Fruit fly (Drosophila melanogaster) whole organism, embryonic: ENCODE results near the gene CG31183.
A peak's percentile ranks its signal among the peaks of the same experiment; 100 is the strongest.

ENCODE experiments used
- Atf3 ChIP-seq: fragments of 200-800 bp; sonication (Bioruptor generic); optimal IDR thresholded peaks from 3 replicates; lab custom pipeline; 2016; ENCODE audit warnings: missing biosample characterization, missing genetic modification characterization
- Atf6 ChIP-seq: fragments of 200-800 bp; sonication (Bioruptor generic); IDR thresholded peaks from 2 replicates; pipeline ENCODE4 v1.3.6; 2022; ENCODE audit warnings: missing biosample characterization, missing genetic modification characterization
- B-H2 ChIP-seq: fragments of 200-800 bp; sonication (Bioruptor generic); optimal IDR thresholded peaks from 2 replicates; lab custom pipeline; 2018; ENCODE audit warnings: missing biosample characterization, mild to moderate bottlenecking, missing genetic modification characterization
- Bgb ChIP-seq: fragments of 200-800 bp; sonication (Bioruptor generic); IDR thresholded peaks from 2 replicates; pipeline ENCODE4 v1.3.6; 2022; ENCODE audit warnings: missing biosample characterization, missing genetic modification characterization; ENCODE audit not compliant: partially characterized antibody
- C15 ChIP-seq: fragments of 200-800 bp; sonication (Bioruptor generic); IDR thresholded peaks from 3 replicates; pipeline ENCODE4 v1.3.6; 2022; ENCODE audit warnings: missing biosample characterization, missing genetic modification characterization
- CG10543 ChIP-seq: fragments of 200-800 bp; sonication (Bioruptor generic); optimal IDR thresholded peaks from 3 replicates; lab custom pipeline; 2017; ENCODE audit warnings: missing biosample characterization, mild to moderate bottlenecking, missing genetic modification characterization, moderate library complexity
- CG10979 ChIP-seq: fragments of 200-800 bp; sonication (Bioruptor generic); optimal IDR thresholded peaks from 2 replicates; lab custom pipeline; 2018; ENCODE audit warnings: missing biosample characterization, mild to moderate bottlenecking, missing genetic modification characterization, moderate library complexity
- CG1233 ChIP-seq: fragments of 200-800 bp; sonication (Bioruptor generic); optimal IDR thresholded peaks from 4 replicates; lab custom pipeline; 2018; ENCODE audit warnings: missing biosample characterization, mild to moderate bottlenecking, missing genetic modification characterization
- CG14860 ChIP-seq: fragments of 200-800 bp; sonication (Bioruptor generic); IDR thresholded peaks from 3 replicates; pipeline ENCODE4 v1.3.6; 2022; ENCODE audit warnings: missing biosample characterization, missing genetic modification characterization; ENCODE audit not compliant: partially characterized antibody
- CG15269 ChIP-seq: fragments of 200-800 bp; sonication (Bioruptor generic); optimal IDR thresholded peaks from 2 replicates; lab custom pipeline; 2018; ENCODE audit warnings: missing biosample characterization, mild to moderate bottlenecking, missing genetic modification characterization, moderate library complexity
- CG1529 ChIP-seq: fragments of 200-800 bp; sonication (Bioruptor generic); optimal IDR thresholded peaks from 3 replicates; lab custom pipeline; 2018; ENCODE audit warnings: missing biosample characterization, missing genetic modification characterization
- CG15601 ChIP-seq: fragments of 200-800 bp; sonication (Bioruptor generic); optimal IDR thresholded peaks from 3 replicates; lab custom pipeline; 2019; ENCODE audit warnings: missing biosample characterization, mild to moderate bottlenecking, missing genetic modification characterization, moderate library complexity
- CG16779 ChIP-seq: fragments of 200-800 bp; sonication (Bioruptor generic); IDR thresholded peaks from 2 replicates; pipeline ENCODE4 v1.3.6; 2022; ENCODE audit warnings: missing biosample characterization, missing genetic modification characterization
- CG18262 ChIP-seq: fragments of 200-800 bp; optimal IDR thresholded peaks from 3 replicates; lab custom pipeline; 2019; ENCODE audit warnings: missing biosample characterization, mild to moderate bottlenecking, missing genetic modification characterization, moderate library complexity
- CG18619 ChIP-seq: fragments of 200-800 bp; sonication (Bioruptor generic); optimal IDR thresholded peaks from 3 replicates; lab custom pipeline; 2017; ENCODE audit warnings: missing biosample characterization, mild to moderate bottlenecking, missing genetic modification characterization
- CG2202 ChIP-seq: fragments of 200-800 bp; sonication (Bioruptor generic); optimal IDR thresholded peaks from 2 replicates; lab custom pipeline; 2018; ENCODE audit warnings: missing biosample characterization, mild to moderate bottlenecking, missing genetic modification characterization
- CG31388 ChIP-seq: fragments of 200-800 bp; sonication (Bioruptor generic); optimal IDR thresholded peaks from 2 replicates; lab custom pipeline; 2016; ENCODE audit warnings: missing biosample characterization, missing genetic modification characterization
- CG4854 ChIP-seq: fragments of 200-800 bp; sonication (Bioruptor generic); optimal IDR thresholded peaks from 2 replicates; lab custom pipeline; 2016; ENCODE audit warnings: missing biosample characterization, missing genetic modification characterization, inconsistent platforms
- CG7963 ChIP-seq: fragments of 200-800 bp; sonication (Bioruptor generic); IDR thresholded peaks from 3 replicates; pipeline ENCODE4 v1.3.6; 2022; ENCODE audit warnings: missing biosample characterization, missing genetic modification characterization; ENCODE audit not compliant: partially characterized antibody
- CG8359 ChIP-seq: fragments of 200-800 bp; sonication (Bioruptor generic); optimal IDR thresholded peaks from 2 replicates; lab custom pipeline; 2017; ENCODE audit warnings: missing biosample characterization, mild to moderate bottlenecking, missing genetic modification characterization, borderline replicate concordance
- D ChIP-seq, 2 experiments: fragments of 200-800 bp in 1 of 2; fragments of >200 bp in 1 of 2; sonication (Bioruptor generic) in 1 of 2; optimal IDR thresholded peaks; 2 replicates in 1 of 2; 3 replicates in 1 of 2; lab custom pipeline; 2017; ENCODE audit warnings: mild to moderate bottlenecking in 1 of 2, missing biosample characterization in 1 of 2, missing genetic modification characterization in 1 of 2, missing genetic modification reagents in 1 of 2
- Deaf1 ChIP-seq: fragments of 200-800 bp; optimal IDR thresholded peaks from 3 replicates; lab custom pipeline; 2019; ENCODE audit warnings: missing biosample characterization, mild to moderate bottlenecking, missing genetic modification characterization, moderate library complexity
- Doc2 ChIP-seq: fragments of 200-800 bp; sonication (Bioruptor generic); IDR thresholded peaks from 2 replicates; pipeline ENCODE4 v1.3.6; 2022; ENCODE audit warnings: missing biosample characterization, missing genetic modification characterization
- Gsc ChIP-seq: fragments of 200-800 bp; sonication (Bioruptor generic); IDR thresholded peaks from 2 replicates; pipeline ENCODE4 v1.3.6; 2022; ENCODE audit warnings: missing biosample characterization, missing genetic modification characterization
- H15 ChIP-seq: fragments of 200-800 bp; sonication (Bioruptor generic); IDR thresholded peaks from 3 replicates; pipeline ENCODE4 v1.3.6; 2022; ENCODE audit warnings: missing biosample characterization, missing genetic modification characterization
- Med ChIP-seq: fragments of 200-800 bp; sonication (Bioruptor generic); peaks from one replicate; lab custom pipeline; 2016; ENCODE audit warnings: missing biosample characterization, missing genetic modification characterization, mild to moderate bottlenecking, inconsistent platforms, moderate library complexity
- Pdp1 ChIP-seq, 2 experiments: fragments of 200-800 bp; sonication (Bioruptor generic); optimal IDR thresholded peaks; 3 replicates each; lab custom pipeline; 2016; ENCODE audit warnings: missing biosample characterization in 2 of 2, missing genetic modification characterization in 2 of 2, mild to moderate bottlenecking in 1 of 2, moderate library complexity in 1 of 2
- Sry-β ChIP-seq: fragments of 200-800 bp; sonication (Bioruptor generic); optimal IDR thresholded peaks from 2 replicates; lab custom pipeline; 2018; ENCODE audit warnings: missing biosample characterization, mild to moderate bottlenecking, missing genetic modification characterization, moderate library complexity
- Stat92E ChIP-seq, 3 experiments: fragments of >200 bp in 2 of 3; fragments of 200-800 bp in 1 of 3; sonication (Bioruptor generic) in 1 of 3; optimal IDR thresholded peaks; 2 replicates each; lab custom pipeline; 2017 to 2019; ENCODE audit warnings: missing biosample characterization in 3 of 3, missing genetic modification characterization in 3 of 3, mild to moderate bottlenecking in 1 of 3, moderate library complexity in 1 of 3
- ara ChIP-seq: fragments of 200-800 bp; sonication (Bioruptor generic); IDR thresholded peaks from 2 replicates; pipeline ENCODE4 v1.3.6; 2022; ENCODE audit warnings: missing biosample characterization, missing genetic modification characterization
- bbx ChIP-seq: fragments of 200-800 bp; sonication (Bioruptor generic); IDR thresholded peaks from 2 replicates; pipeline ENCODE4 v1.3.6; 2022; ENCODE audit warnings: missing biosample characterization, missing genetic modification characterization; ENCODE audit not compliant: partially characterized antibody
- bsh ChIP-seq, 2 experiments: fragments of 200-800 bp; sonication (Bioruptor generic); optimal IDR thresholded peaks; 2 replicates each; lab custom pipeline; 2017 to 2018; ENCODE audit warnings: mild to moderate bottlenecking in 2 of 2, missing biosample characterization in 2 of 2, missing genetic modification characterization in 2 of 2, moderate library complexity in 1 of 2
- cg ChIP-seq: fragments of 200-800 bp; sonication (Bioruptor generic); optimal IDR thresholded peaks from 3 replicates; lab custom pipeline; 2019; ENCODE audit warnings: missing biosample characterization, mild to moderate bottlenecking, missing genetic modification characterization, moderate library complexity
- chinmo ChIP-seq: fragments of 200-800 bp; sonication (Bioruptor generic); IDR thresholded peaks from 4 replicates; pipeline ENCODE4 v1.3.6; 2022; ENCODE audit warnings: missing biosample characterization, missing genetic modification characterization; ENCODE audit not compliant: partially characterized antibody
- crol ChIP-seq: fragments of 200-800 bp; sonication (Bioruptor generic); IDR thresholded peaks from 2 replicates; pipeline ENCODE4 v1.3.6; 2022; ENCODE audit warnings: missing biosample characterization, missing genetic modification characterization
- fd102C ChIP-seq: fragments of 200-800 bp; sonication (Bioruptor generic); optimal IDR thresholded peaks from 2 replicates; lab custom pipeline; 2018; ENCODE audit warnings: missing biosample characterization, mild to moderate bottlenecking, missing genetic modification characterization, moderate library complexity
- ftz-f1 ChIP-seq: fragments of 200-800 bp; sonication (Bioruptor generic); optimal IDR thresholded peaks from 2 replicates; lab custom pipeline; 2016; ENCODE audit warnings: missing biosample characterization, missing genetic modification characterization
- h ChIP-seq: fragments of >200 bp; optimal IDR thresholded peaks from 2 replicates; lab custom pipeline; 2017
- knrl ChIP-seq: fragments of 200-800 bp; sonication (Bioruptor generic); IDR thresholded peaks from 3 replicates; pipeline ENCODE4 v1.3.6; 2022; ENCODE audit warnings: missing biosample characterization, missing genetic modification characterization; ENCODE audit not compliant: partially characterized antibody
- lola ChIP-seq, 3 experiments: fragments of >200 bp in 2 of 3; fragments of 200-800 bp in 1 of 3; sonication (Bioruptor generic) in 1 of 3; optimal IDR thresholded peaks; 2 replicates each; lab custom pipeline; 2017 to 2019; ENCODE audit warnings: missing biosample characterization in 3 of 3, missing genetic modification characterization in 3 of 3, mild to moderate bottlenecking in 1 of 3, moderate library complexity in 1 of 3
- lov ChIP-seq, 2 experiments: fragments of 200-800 bp in 1 of 2; fragments of >200 bp in 1 of 2; sonication (Bioruptor generic) in 1 of 2; IDR thresholded peaks in 1 of 2; optimal IDR thresholded peaks in 1 of 2; 2 replicates in 1 of 2; 3 replicates in 1 of 2; pipeline versions ENCODE4 v1.3.6 to Lab custom; 2017 to 2022; ENCODE audit warnings: missing biosample characterization in 1 of 2, missing genetic modification characterization in 1 of 2
- nom ChIP-seq: fragments of 200-800 bp; sonication (Bioruptor generic); optimal IDR thresholded peaks from 2 replicates; lab custom pipeline; 2017; ENCODE audit warnings: missing biosample characterization, missing genetic modification characterization, mild to moderate bottlenecking, moderate library complexity, missing genetic modification reagents
- onecut ChIP-seq: fragments of 200-800 bp; sonication (Bioruptor generic); IDR thresholded peaks from 2 replicates; pipeline ENCODE4 v1.3.6; 2022; ENCODE audit warnings: missing biosample characterization, missing genetic modification characterization
- ro ChIP-seq: fragments of 200-800 bp; sonication (Bioruptor generic); IDR thresholded peaks from 2 replicates; pipeline ENCODE4 v1.3.6; 2022; ENCODE audit warnings: missing biosample characterization, missing genetic modification characterization
- sd ChIP-seq: fragments of 200-800 bp; sonication (Bioruptor generic); optimal IDR thresholded peaks from 3 replicates; lab custom pipeline; 2018; ENCODE audit warnings: missing biosample characterization, mild to moderate bottlenecking, missing genetic modification characterization, moderate library complexity
- sima ChIP-seq: fragments of 200-800 bp; sonication (Bioruptor generic); optimal IDR thresholded peaks from 2 replicates; lab custom pipeline; 2016; ENCODE audit warnings: missing biosample characterization, missing genetic modification characterization
- sr ChIP-seq: fragments of 200-800 bp; sonication (Bioruptor generic); IDR thresholded peaks from 3 replicates; pipeline ENCODE4 v1.3.6; 2022; ENCODE audit warnings: missing biosample characterization, missing genetic modification characterization
- trem ChIP-seq: fragments of 200-800 bp; optimal IDR thresholded peaks from 3 replicates; lab custom pipeline; 2019; ENCODE audit warnings: missing biosample characterization, mild to moderate bottlenecking, missing genetic modification characterization, moderate library complexity
- twi ChIP-seq: fragments of 200-800 bp; optimal IDR thresholded peaks from 2 replicates; lab custom pipeline; 2019; ENCODE audit warnings: missing biosample characterization, mild to moderate bottlenecking, missing genetic modification characterization, moderate library complexity

The CG31183 gene

dm6 chr3R:15810369-15810768 is 65.4 kb downstream of the CG31183 start (continued):
- TF ChIP-seq CG1233 (peak; percentile 54), CG16779 (GFP tag; lab: Robert Waterston, UW) (0 out of 2 replicates have a peak, but pooled peaks have one; percentile 12), cg (no peak), CG31388 (no peak), Deaf1 (tag; lab: Kevin White, UChicago) (peak; percentile 97), fd102C (no peak), CG10543 (GFP tag; lab: Kevin White, UChicago) (peak; percentile 11), Doc2 (no peak), CG4854 (no peak), Bgb (GFP tag; lab: Robert Waterston, UW) (no peak), H15 (GFP tag; lab: Robert Waterston, UW) (no peak), chinmo (GFP tag; lab: Robert Waterston, UW) (0 out of 4 replicates have a peak, but pooled peaks have one; percentile 22), Gsc (GFP tag; lab: Robert Waterston, UW) (no peak), sima (no peak), Atf3 (GFP tag; lab: Kevin White, UChicago) (no peak), Stat92E (GFP tag; optimal IDR thresholded peaks at IDR 0.05; lab: Kevin White, UChicago) (no peak), CG18262 (tag; lab: Kevin White, UChicago) (no peak), Atf6 (GFP tag; lab: Robert Waterston, UW) (no peak), CG1529 (GFP tag; lab: Kevin White, UChicago) (no peak), Med (GFP tag; lab: Kevin White, UChicago) (peak; percentile 81), trem (tag; lab: Kevin White, UChicago) (peak; percentile 32), lola (GFP tag; optimal IDR thresholded peaks at IDR 0.05; lab: Kevin White, UChicago) (no peak), CG15269 (no peak), ftz-f1 (GFP tag; lab: Kevin White, UChicago) (no peak), lov (optimal IDR thresholded peaks at IDR 0.05; lab: Kevin White, UChicago) (no peak), lov (GFP tag; IDR thresholded peaks at IDR 0.05; lab: Robert Waterston, UW) (0 out of 3 replicates have a peak, but pooled peaks have one; percentile 38), nom (GFP tag; lab: Kevin White, UChicago) (peak; percentile 47), CG14860 (GFP tag; lab: Robert Waterston, UW) (no peak), CG10979 (no peak), CG18619 (no peak), crol (0 out of 2 replicates have a peak, but pooled peaks have one; percentile 41), B-H2 (GFP tag; lab: Kevin White, UChicago) (no peak), C15 (GFP tag; lab: Robert Waterston, UW) (no peak), D (optimal IDR thresholded peaks at IDR 0.05; lab: Kevin White, UChicago) (peak; percentile 44), D (GFP tag; optimal IDR thresholded peaks at IDR 0.05; lab: Kevin White, UChicago) (no peak), ara (GFP tag; lab: Robert Waterston, UW) (no peak), twi (tag; lab: Kevin White, UChicago) (no peak), Sry-β (GFP tag; lab: Kevin White, UChicago) (peak; percentile 36), Pdp1 (GFP tag; optimal IDR thresholded peaks at IDR 0.05; lab: Kevin White, UChicago) (no peak), CG15601 (no peak), h (lab: Kevin White, UChicago) (no peak)

DNA sequence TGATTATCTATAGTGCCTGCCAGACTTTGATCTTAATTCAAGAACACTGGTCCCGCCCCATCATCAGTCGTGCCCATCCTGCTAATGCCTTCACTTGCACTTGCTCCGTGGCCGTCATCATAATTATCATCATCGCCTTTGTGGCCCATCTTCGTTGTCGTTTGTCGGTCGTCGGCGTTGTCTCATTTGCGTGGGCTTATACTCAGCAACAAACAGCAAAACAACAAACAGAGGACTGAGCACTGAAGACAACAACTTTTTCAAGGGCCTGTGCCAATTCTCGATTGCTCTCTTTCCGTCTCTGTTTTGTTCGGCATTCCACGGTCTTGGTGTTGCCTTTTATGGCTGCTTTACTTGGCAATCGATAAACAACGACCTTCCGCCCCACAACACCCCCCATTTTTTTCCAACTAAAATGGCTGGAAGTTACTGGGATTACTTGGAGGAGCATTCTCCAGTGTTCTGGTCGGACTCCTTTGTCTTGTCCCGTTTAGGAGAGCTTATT is 67.8 kb downstream of the CG31183 start:
- TF ChIP-seq sd (tag; lab: Kevin White, UChicago) (peak; percentile 41), CG8359 (GFP tag; lab: Kevin White, UChicago) (no peak), CG2202 (no peak), bbx (GFP tag; lab: Robert Waterston, UW) (no peak), sr (peak; percentile 67; the same call in 2 of the 3 replicates), ro (no peak), CG7963 (no peak), knrl (GFP tag; lab: Robert Waterston, UW) (no peak), onecut (GFP tag; lab: Robert Waterston, UW) (peak; percentile 44), bsh (GFP tag; optimal IDR thresholded peaks at IDR 0.05; lab: Kevin White, UChicago) (peak in 1 of 2 experiments; percentile 48)
